Worm (Caenorhabditis elegans): Measurements from ENCODE around the gene del-2.

del-2 gene

DNA sequence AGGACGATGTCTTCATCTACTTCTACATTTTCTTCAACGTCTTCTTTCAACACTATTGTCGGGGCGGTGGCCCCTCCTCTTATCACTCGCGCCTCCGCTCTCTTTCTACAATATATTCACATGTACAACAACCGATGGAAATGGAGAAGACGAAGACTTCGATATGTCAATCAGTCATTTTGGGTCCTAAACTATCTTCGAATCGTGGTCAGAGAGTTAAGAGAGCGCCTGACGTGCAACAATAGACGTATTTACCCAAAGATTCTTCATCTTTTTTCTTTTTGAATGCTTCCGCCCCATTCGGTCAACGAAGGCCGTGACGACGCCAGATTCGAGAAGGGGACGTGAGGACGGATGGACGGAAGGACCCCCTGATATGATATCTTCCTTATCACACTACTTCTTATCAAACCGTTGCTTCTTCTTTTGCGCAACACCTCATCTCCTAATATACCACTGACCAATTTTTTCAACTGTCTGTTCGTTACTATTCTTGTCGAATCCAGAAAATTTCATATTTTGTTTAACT is 8.8 kb downstream of the del-2 start:
- no peak for TF ChIP-seq T26A5.8 (tag; optimal IDR thresholded peaks at IDR 0.05)
- no peak for TF ChIP-seq F23B12.7 (tag; optimal IDR thresholded peaks at IDR 0.05; ENCODE audit: insufficient read depth)
- no peak for TF ChIP-seq nfyb-1 (GFP tag; IDR thresholded peaks at IDR 0.05)
- TF ChIP-seq snpc-3.4 (tag; optimal IDR thresholded peaks at IDR 0.05), result no peak
- no peak for TF ChIP-seq snpc-4 (GFP tag; optimal IDR thresholded peaks at IDR 0.05)
- TF ChIP-seq snpc-4 (tag; optimal IDR thresholded peaks at IDR 0.05), result no peak
- no peak for TF ChIP-seq ceh-27 (GFP tag; optimal IDR thresholded peaks at IDR 0.05)
- no peak for TF ChIP-seq pbrm-1 (GFP tag; IDR thresholded peaks at IDR 0.05)
- no peak for TF ChIP-seq mxl-1 (tag; optimal IDR thresholded peaks at IDR 0.05)
- TF ChIP-seq F55B11.4 (tag; optimal IDR thresholded peaks at IDR 0.05; ENCODE audit: borderline replicate concordance, insufficient read depth), result no peak
- no peak for TF ChIP-seq nhr-80 (tag; optimal IDR thresholded peaks at IDR 0.05)
- TF ChIP-seq lir-1 (GFP tag; conservative IDR thresholded peaks at IDR 0.05), result no peak
- no peak for TF ChIP-seq D2030.7 (GFP tag; IDR thresholded peaks at IDR 0.05)
- TF ChIP-seq F39B2.1 (GFP tag; IDR thresholded peaks at IDR 0.05), result no peak
- no peak for TF ChIP-seq Y67H2A.10 (GFP tag; conservative IDR thresholded peaks at IDR 0.05)
- TF ChIP-seq atf-7 (tag; optimal IDR thresholded peaks at IDR 0.05), result no peak
- TF ChIP-seq tbp1 (GFP tag; optimal IDR thresholded peaks at IDR 0.05), result no peak
- no peak for TF ChIP-seq snpc-1.3 (tag; optimal IDR thresholded peaks at IDR 0.05; ENCODE audit: insufficient read depth)
- TF ChIP-seq gei-17 (GFP tag; optimal IDR thresholded peaks at IDR 0.05), result no peak
- TF ChIP-seq dox-1 (GFP tag; IDR thresholded peaks at IDR 0.05), result no peak
- TF ChIP-seq F57A8.1 (GFP tag; optimal IDR thresholded peaks at IDR 0.05), result no peak

ce11 chrIV:9632094-9632493 is 9.7 kb downstream of the del-2 start:
- no peak for TF ChIP-seq Y53F4B.3 (GFP tag; IDR thresholded peaks at IDR 0.05)
- no peak for TF ChIP-seq die-1 (tag; optimal IDR thresholded peaks at IDR 0.05)
- no peak for TF ChIP-seq Y95B8A.8 (GFP tag; IDR thresholded peaks at IDR 0.05)
- TF ChIP-seq madf-6 (GFP tag; IDR thresholded peaks at IDR 0.05), result no peak
- TF ChIP-seq nhr-27 (tag; optimal IDR thresholded peaks at IDR 0.05), result no peak
- TF ChIP-seq repo-1 (tag; optimal IDR thresholded peaks at IDR 0.05), result no peak
- no peak for TF ChIP-seq ceh-91 (GFP tag; IDR thresholded peaks at IDR 0.05)
- no peak for TF ChIP-seq tbx-9 (tag; optimal IDR thresholded peaks at IDR 0.05; ENCODE audit: borderline replicate concordance)
- TF ChIP-seq F39B2.1 (GFP tag; IDR thresholded peaks at IDR 0.05), result no peak
- no peak for TF ChIP-seq B0035.1 (tag; optimal IDR thresholded peaks at IDR 0.05)
- no peak for TF ChIP-seq nhr-179 (tag; optimal IDR thresholded peaks at IDR 0.05)
- TF ChIP-seq snpc-4 (GFP tag; optimal IDR thresholded peaks at IDR 0.05), result no peak
- no peak for TF ChIP-seq snpc-4 (tag; optimal IDR thresholded peaks at IDR 0.05)
- TF ChIP-seq snpc-1.1 (tag; optimal IDR thresholded peaks at IDR 0.05; ENCODE audit: insufficient read depth), result no peak
- no peak for TF ChIP-seq B0336.3 (GFP tag; IDR thresholded peaks at IDR 0.05)
- TF ChIP-seq hrde-1 (tag; optimal IDR thresholded peaks at IDR 0.05; ENCODE audit: borderline replicate concordance), result no peak
- no peak for TF ChIP-seq nfya-2 (GFP tag; IDR thresholded peaks at IDR 0.05)
- TF ChIP-seq ceh-79 (tag; optimal IDR thresholded peaks at IDR 0.05), result no peak

DNA sequence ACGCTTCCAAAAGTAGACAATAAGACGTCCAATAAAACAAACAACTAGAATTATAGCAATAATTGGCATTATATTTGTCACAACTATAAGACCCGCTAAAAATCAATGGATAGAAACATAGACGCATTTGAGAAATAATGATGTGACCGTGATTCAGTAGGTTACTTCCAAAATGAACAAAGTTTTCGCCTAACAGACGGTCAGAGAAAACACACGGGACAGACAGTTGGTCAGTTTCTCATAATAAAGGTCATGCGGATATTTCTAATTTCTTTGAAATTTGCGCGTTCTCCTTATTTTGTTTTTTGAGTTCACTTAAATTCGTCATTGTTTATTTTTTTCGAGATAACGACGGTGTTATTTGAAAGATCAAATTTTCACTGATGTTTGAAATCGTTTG is 10.2 kb downstream of the del-2 start:
- TF ChIP-seq ets-4 (GFP tag; optimal IDR thresholded peaks at IDR 0.05) (no peak), hlh-12 (tag; optimal IDR thresholded peaks at IDR 0.05) (no peak), lin-26 (GFP tag; IDR thresholded peaks at IDR 0.05) (0 out of 2 replicates have a peak, but pooled peaks have one; percentile 12), B0261.1 (tag; optimal IDR thresholded peaks at IDR 0.05) (no peak), zfh-2 (GFP tag; conservative IDR thresholded peaks at IDR 0.05) (no peak), mes-4 (tag; optimal IDR thresholded peaks at IDR 0.05) (no peak)
